Fruit fly (Drosophila melanogaster): ENCODE results near the gene LKRSDH.

Gene LKRSDH

DNA sequence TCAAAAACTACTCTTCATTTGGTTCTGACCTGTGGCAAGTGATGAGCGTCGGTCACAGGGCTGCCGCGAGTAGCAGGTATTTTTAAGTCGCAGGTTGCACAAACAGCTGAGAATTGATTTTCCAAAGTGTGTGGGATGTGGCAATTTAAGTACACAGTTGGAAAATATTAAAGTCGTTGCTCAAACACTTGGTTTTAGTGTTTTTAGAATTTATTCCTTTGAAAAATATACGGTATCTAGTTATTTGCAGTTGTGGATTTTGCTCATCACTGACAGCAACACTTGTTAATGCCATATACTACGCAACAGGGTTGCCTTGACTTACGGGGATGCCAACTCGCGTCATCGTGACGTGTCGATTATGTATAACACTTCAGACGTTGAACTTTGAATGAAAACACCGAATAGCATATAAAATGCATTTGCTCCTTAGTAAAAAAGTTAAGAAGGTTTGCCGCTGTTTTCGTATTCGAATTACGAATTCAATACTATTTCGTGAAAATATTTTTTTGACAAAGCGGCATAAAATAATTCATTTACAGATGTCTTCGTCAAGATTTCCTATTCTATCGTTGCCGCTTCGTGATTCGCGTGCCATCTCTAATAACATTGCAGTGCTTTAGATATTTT, 4.2 kb upstream of the LKRSDH start, which contains the start of the genes Herp and r2d2 (continued):
- TF ChIP-seq CG11456 (GFP tag; IDR thresholded peaks at IDR 0.05) (peak; percentile 88), CG42726 (GFP tag; IDR thresholded peaks at IDR 0.05; ENCODE audit: partially characterized antibody) (no peak; the same call in none of the 2 replicates), CG12299 (tag; optimal IDR thresholded peaks at IDR 0.05) (peak; percentile 88), wdn (GFP tag; IDR thresholded peaks at IDR 0.05) (peak; percentile 80; the same call in 1 of the 2 replicates), Xbp1 (GFP tag; optimal IDR thresholded peaks at IDR 0.05) (peak; percentile 100), zen (tag; optimal IDR thresholded peaks at IDR 0.05) (peak; percentile 87), Nf-YC (tag; optimal IDR thresholded peaks at IDR 0.05) (peak; percentile 87), CG5180 (GFP tag; optimal IDR thresholded peaks at IDR 0.05) (peak; percentile 66), HLH54F (GFP tag; optimal IDR thresholded peaks at IDR 0.05) (peak; percentile 95), onecut (GFP tag; IDR thresholded peaks at IDR 0.05) (peak; percentile 86), odd (GFP tag; optimal IDR thresholded peaks at IDR 0.05) (peak; percentile 80), Aef1 (GFP tag; IDR thresholded peaks at IDR 0.05) (peak; percentile 91), CG6854 (GFP tag; optimal IDR thresholded peaks at IDR 0.05) (peak; percentile 82), CG12391 (tag; optimal IDR thresholded peaks at IDR 0.05) (peak; percentile 90), mirr (GFP tag; optimal IDR thresholded peaks at IDR 0.05) (peak; percentile 93), Hmx (GFP tag; optimal IDR thresholded peaks at IDR 0.05) (peak; percentile 83), bbx (GFP tag; IDR thresholded peaks at IDR 0.05; ENCODE audit: partially characterized antibody) (peak; percentile 63), pfk (GFP tag; optimal IDR thresholded peaks at IDR 0.05) (peak; percentile 40), ci (GFP tag; IDR thresholded peaks at IDR 0.05) (peak; percentile 82; the same call in 2 of the 3 replicates), Blimp-1 (GFP tag; optimal IDR thresholded peaks at IDR 0.05) (peak; percentile 75), CG8478 (optimal IDR thresholded peaks at IDR 0.05) (no peak), Lhr (GFP tag; optimal IDR thresholded peaks at IDR 0.05) (peak; percentile 71), nau (GFP tag; optimal IDR thresholded peaks at IDR 0.05) (peak; percentile 84), Hmr (GFP tag; optimal IDR thresholded peaks at IDR 0.05) (peak; percentile 93), CG12219 (GFP tag; optimal IDR thresholded peaks at IDR 0.05) (peak; percentile 83), CG12744 (GFP tag; optimal IDR thresholded peaks at IDR 0.05) (peak; percentile 81), CG1602 (GFP tag; optimal IDR thresholded peaks at IDR 0.05) (peak; percentile 89), cas (GFP tag; IDR thresholded peaks at IDR 0.05) (peak; percentile 79), salm (tag; optimal IDR thresholded peaks at IDR 0.05) (peak; percentile 74), lmd (GFP tag; IDR thresholded peaks at IDR 0.05) (peak; percentile 90), CG12071 (GFP tag; optimal IDR thresholded peaks at IDR 0.05) (peak; percentile 84), CG8765 (GFP tag; IDR thresholded peaks at IDR 0.05) (peak; percentile 83), CG9215 (GFP tag; IDR thresholded peaks at IDR 0.05) (peak; percentile 90), CG8388 (GFP tag; optimal IDR thresholded peaks at IDR 0.05) (peak; percentile 73), gsb-n (tag; optimal IDR thresholded peaks at IDR 0.05) (peak; percentile 79), CG3163 (GFP tag; optimal IDR thresholded peaks at IDR 0.05) (peak; percentile 82), CG6175 (GFP tag; IDR thresholded peaks at IDR 0.05) (peak; percentile 84), wor (GFP tag; IDR thresholded peaks at IDR 0.05) (peak; percentile 84), jumu (GFP tag; optimal IDR thresholded peaks at IDR 0.05) (peak; percentile 94), H2.0 (GFP tag; IDR thresholded peaks at IDR 0.05) (peak; percentile 80), Gug (GFP tag; IDR thresholded peaks at IDR 0.05) (peak; percentile 88), Kr (GFP tag; optimal IDR thresholded peaks at IDR 0.05) (no peak), CG18262 (tag; optimal IDR thresholded peaks at IDR 0.05) (peak; percentile 88), CG12659 (GFP tag; optimal IDR thresholded peaks at IDR 0.05) (peak; percentile 91), CG33213 (GFP tag; optimal IDR thresholded peaks at IDR 0.05) (peak; percentile 91), gcm (GFP tag; optimal IDR thresholded peaks at IDR 0.05) (peak; percentile 71), HLHmδ (GFP tag; optimal IDR thresholded peaks at IDR 0.05) (no peak), Atf3 (GFP tag; optimal IDR thresholded peaks at IDR 0.05) (peak; percentile 91), slbo (GFP tag; IDR thresholded peaks at IDR 0.05) (peak; percentile 93), amos (GFP tag; IDR thresholded peaks at IDR 0.05; ENCODE audit: partially characterized antibody) (peak; percentile 70; the same call in 1 of the 2 replicates)
